Worm (Caenorhabditis elegans): ENCODE results near the gene unc-17.

unc-17 gene

DNA sequence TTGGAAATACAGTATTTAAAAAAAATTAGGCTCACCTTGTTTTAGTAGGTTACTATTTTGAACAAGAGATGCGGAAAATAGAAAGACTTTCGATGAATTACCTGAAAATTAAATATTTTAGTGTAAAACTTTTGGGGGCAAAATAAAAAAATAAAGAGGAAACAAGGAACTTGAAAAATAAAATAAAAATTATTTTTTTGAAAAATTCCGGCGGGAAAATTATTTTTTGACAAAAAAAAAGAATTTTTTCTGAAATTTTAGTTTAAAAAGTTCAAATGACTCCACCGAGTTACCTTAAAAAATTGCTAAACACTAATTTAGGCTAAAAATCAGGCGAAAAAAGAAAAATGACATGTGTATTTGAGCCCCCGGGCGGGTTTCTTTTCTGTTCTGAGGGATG lies at the start of gene unc-17, which contains the start of gene cha-1:
Gene unc-17, minus strand, starts transcription at position 103 of the 400 bp plus-strand sequence.
Gene cha-1, minus strand, starts transcription at position 101 of the 400 bp plus-strand sequence.
- TF ChIP-seq zag-1 (tag; optimal IDR thresholded peaks at IDR 0.05): no peak
- TF ChIP-seq ztf-4 (tag; optimal IDR thresholded peaks at IDR 0.05): no peak
- no peak for TF ChIP-seq hmg-11 (tag; optimal IDR thresholded peaks at IDR 0.05)
- no peak for TF ChIP-seq daf-12 (tag; optimal IDR thresholded peaks at IDR 0.05)
- no peak for TF ChIP-seq aly-2 (tag; optimal IDR thresholded peaks at IDR 0.05)

DNA sequence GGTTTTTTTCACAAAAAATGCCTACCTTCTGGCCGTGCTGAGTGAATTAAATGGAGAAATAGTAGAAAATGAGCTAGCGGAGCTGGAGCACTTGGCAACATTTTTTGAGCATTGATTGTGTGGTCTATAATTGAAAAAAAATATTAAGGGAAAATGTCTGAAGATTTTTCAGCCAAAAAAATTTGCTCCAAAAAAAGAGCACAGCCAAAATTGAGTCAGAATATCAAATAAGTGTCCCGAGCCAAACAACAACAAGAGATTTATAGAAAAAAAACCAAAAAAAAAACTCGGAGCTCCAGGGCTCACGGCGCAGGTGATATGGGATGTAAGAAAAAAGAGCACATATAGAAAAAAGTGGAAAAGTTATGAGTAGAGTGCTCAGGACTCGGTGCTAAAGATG lies 44.1 kb upstream of the unc-17 start, which contains the start of gene fmil-1:
Gene fmil-1, minus strand, starts transcription at position 101 of the 400 bp plus-strand sequence.
- TF ChIP-seq hmg-11 (tag; optimal IDR thresholded peaks at IDR 0.05) (no peak), ztf-11 (tag; optimal IDR thresholded peaks at IDR 0.05) (no peak), fkh-10 (GFP tag; optimal IDR thresholded peaks at IDR 0.05) (no peak), ama-1 (optimal IDR thresholded peaks at IDR 0.05) (no peak), eor-1 (tag; optimal IDR thresholded peaks at IDR 0.05) (no peak), mml-1 (tag; optimal IDR thresholded peaks at IDR 0.05) (no peak), nhr-67 (tag; optimal IDR thresholded peaks at IDR 0.05) (no peak), ceh-82 (tag; optimal IDR thresholded peaks at IDR 0.05) (no peak), fos-1 (tag; optimal IDR thresholded peaks at IDR 0.05) (no peak), aly-2 (tag; optimal IDR thresholded peaks at IDR 0.05) (no peak)

DNA sequence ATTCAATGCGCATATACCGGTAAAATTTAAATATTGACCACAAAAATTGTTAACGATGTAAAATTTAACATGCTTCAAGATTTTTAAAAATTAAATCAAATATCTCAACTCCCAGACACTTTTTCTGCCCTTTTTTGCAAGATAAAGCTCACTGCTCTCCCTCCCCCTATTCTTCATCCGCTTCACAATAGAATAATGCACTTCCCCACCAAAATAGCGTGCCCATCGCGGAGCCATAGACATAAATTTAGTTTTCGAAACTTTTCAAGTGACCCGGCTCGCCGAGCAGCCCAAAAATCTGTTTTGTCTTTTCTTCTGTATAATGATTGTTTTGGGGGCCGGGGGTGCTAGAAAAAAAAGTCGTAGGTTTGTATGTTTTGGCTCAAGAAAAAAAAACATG lies 43.3 kb upstream of the unc-17 start:
- no peak for TF ChIP-seq pha-4 (tag; optimal IDR thresholded peaks at IDR 0.05)
- TF ChIP-seq fkh-10 (GFP tag; optimal IDR thresholded peaks at IDR 0.05): peak; percentile 29

ce11 chrIV:3666543-3666942 lies 42.0 kb upstream of the unc-17 start:
- TF ChIP-seq nfya-1 (tag; optimal IDR thresholded peaks at IDR 0.05; ENCODE audit: insufficient read depth): no peak
- TF ChIP-seq lin-15B (tag; optimal IDR thresholded peaks at IDR 0.05): no peak
- TF ChIP-seq mml-1 (tag; optimal IDR thresholded peaks at IDR 0.05): no peak
- no peak for TF ChIP-seq elt-1 (tag; optimal IDR thresholded peaks at IDR 0.05)
- TF ChIP-seq ztf-4 (tag; optimal IDR thresholded peaks at IDR 0.05): no peak
- no peak for TF ChIP-seq jun-1 (tag; optimal IDR thresholded peaks at IDR 0.05)
- no peak for TF ChIP-seq pha-4 (tag; optimal IDR thresholded peaks at IDR 0.05)
- TF ChIP-seq fkh-10 (GFP tag; optimal IDR thresholded peaks at IDR 0.05): no peak
- TF ChIP-seq skn-1 (tag; optimal IDR thresholded peaks at IDR 0.05): no peak
- TF ChIP-seq R02D3.7 (tag; optimal IDR thresholded peaks at IDR 0.05): no peak
- TF ChIP-seq nhr-43 (tag; optimal IDR thresholded peaks at IDR 0.05; ENCODE audit: poor library complexity, severe bottlenecking): no peak
- TF ChIP-seq elt-3 (tag; optimal IDR thresholded peaks at IDR 0.05): no peak
- TF ChIP-seq mdl-1 (tag; optimal IDR thresholded peaks at IDR 0.05): no peak

DNA sequence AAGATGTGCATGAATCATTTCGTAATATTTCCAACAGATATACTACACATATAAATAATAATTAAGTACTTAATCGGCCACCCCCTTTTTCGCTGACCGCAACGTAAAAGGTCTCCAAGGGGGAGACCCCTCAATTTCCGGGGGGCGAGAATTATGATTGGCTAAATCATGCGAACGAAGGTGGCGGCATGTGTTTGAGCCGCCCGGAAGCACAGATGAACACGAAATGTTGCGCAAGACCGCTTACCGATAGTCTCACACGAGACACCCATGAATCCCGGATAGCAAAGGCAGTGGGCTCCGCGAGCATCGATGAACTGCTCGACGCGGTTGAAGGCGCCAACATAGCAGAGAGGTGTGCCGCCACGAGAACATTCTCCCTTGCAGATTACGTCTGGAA lies 40.6 kb upstream of the unc-17 start:
- TF ChIP-seq nhr-43 (tag; optimal IDR thresholded peaks at IDR 0.05; ENCODE audit: poor library complexity, severe bottlenecking) (no peak), ZK546.5 (tag; optimal IDR thresholded peaks at IDR 0.05) (no peak), nhr-12 (tag; optimal IDR thresholded peaks at IDR 0.05) (no peak), ceh-9 (tag; optimal IDR thresholded peaks at IDR 0.05) (no peak), lsy-12 (tag; optimal IDR thresholded peaks at IDR 0.05) (no peak), nhr-76 (tag; optimal IDR thresholded peaks at IDR 0.05) (no peak), nhr-25 (tag; optimal IDR thresholded peaks at IDR 0.05) (no peak), nhr-28 (tag; optimal IDR thresholded peaks at IDR 0.05) (no peak), nfya-1 (tag; optimal IDR thresholded peaks at IDR 0.05; ENCODE audit: insufficient read depth) (no peak), elt-3 (tag; optimal IDR thresholded peaks at IDR 0.05) (no peak), fkh-10 (GFP tag; optimal IDR thresholded peaks at IDR 0.05) (no peak), nhr-23 (tag; optimal IDR thresholded peaks at IDR 0.05) (no peak), ceh-16 (tag; optimal IDR thresholded peaks at IDR 0.05) (no peak), pqm-1 (tag; optimal IDR thresholded peaks at IDR 0.05) (no peak), egl-5 (tag; optimal IDR thresholded peaks at IDR 0.05) (no peak), unc-39 (tag; optimal IDR thresholded peaks at IDR 0.05) (no peak)

ce11 chrIV:3662863-3663262 lies 38.4 kb upstream of the unc-17 start:
- TF ChIP-seq pqm-1 (tag; optimal IDR thresholded peaks at IDR 0.05): no peak
- no peak for TF ChIP-seq jun-1 (tag; optimal IDR thresholded peaks at IDR 0.05)
- TF ChIP-seq nfya-1 (tag; optimal IDR thresholded peaks at IDR 0.05; ENCODE audit: insufficient read depth): no peak
- TF ChIP-seq lin-15B (tag; optimal IDR thresholded peaks at IDR 0.05): no peak
- no peak for TF ChIP-seq nhr-25 (tag; optimal IDR thresholded peaks at IDR 0.05)
- no peak for TF ChIP-seq nhr-12 (tag; optimal IDR thresholded peaks at IDR 0.05)
- no peak for TF ChIP-seq nhr-43 (tag; optimal IDR thresholded peaks at IDR 0.05; ENCODE audit: poor library complexity, severe bottlenecking)
- no peak for TF ChIP-seq ceh-28 (tag; optimal IDR thresholded peaks at IDR 0.05)
- TF ChIP-seq lsy-12 (tag; optimal IDR thresholded peaks at IDR 0.05): no peak
- TF ChIP-seq sea-2 (GFP tag; optimal IDR thresholded peaks at IDR 0.05): no peak
- no peak for TF ChIP-seq nhr-23 (tag; optimal IDR thresholded peaks at IDR 0.05)
- no peak for TF ChIP-seq egl-27 (tag; optimal IDR thresholded peaks at IDR 0.05)
- TF ChIP-seq unc-62 (GFP tag; optimal IDR thresholded peaks at IDR 0.05): no peak
- no peak for TF ChIP-seq ceh-16 (tag; optimal IDR thresholded peaks at IDR 0.05)
- no peak for TF ChIP-seq tbx-2 (tag; optimal IDR thresholded peaks at IDR 0.05)
- no peak for TF ChIP-seq ztf-11 (tag; optimal IDR thresholded peaks at IDR 0.05)

Data from whole organism, L3 larva.